Worm (Caenorhabditis elegans): ENCODE results near the gene sre-3.
"Not testable (repeated sequence)": the region's sequence is repeated elsewhere in the genome, so short reads cannot be mapped to it uniquely, and the experiment has no call there.

ce11 chrII:7434958-7435357 is 49.4 kb downstream of the sre-3 start, which contains the start of gene K02A2.1:
- TF ChIP-seq ama-1 (optimal IDR thresholded peaks at IDR 0.05); K09A11.1 (tag; optimal IDR thresholded peaks at IDR 0.05; ENCODE audit: insufficient read depth); unc-42 (tag; optimal IDR thresholded peaks at IDR 0.05); ceh-34 (tag; optimal IDR thresholded peaks at IDR 0.05); tbx-2 (tag; optimal IDR thresholded peaks at IDR 0.05): not testable (repeated sequence)

Data from whole organism, late embryonic.